Fruit fly (Drosophila melanogaster): ENCODE data around the gene CG10602.

CG10602 gene

DNA sequence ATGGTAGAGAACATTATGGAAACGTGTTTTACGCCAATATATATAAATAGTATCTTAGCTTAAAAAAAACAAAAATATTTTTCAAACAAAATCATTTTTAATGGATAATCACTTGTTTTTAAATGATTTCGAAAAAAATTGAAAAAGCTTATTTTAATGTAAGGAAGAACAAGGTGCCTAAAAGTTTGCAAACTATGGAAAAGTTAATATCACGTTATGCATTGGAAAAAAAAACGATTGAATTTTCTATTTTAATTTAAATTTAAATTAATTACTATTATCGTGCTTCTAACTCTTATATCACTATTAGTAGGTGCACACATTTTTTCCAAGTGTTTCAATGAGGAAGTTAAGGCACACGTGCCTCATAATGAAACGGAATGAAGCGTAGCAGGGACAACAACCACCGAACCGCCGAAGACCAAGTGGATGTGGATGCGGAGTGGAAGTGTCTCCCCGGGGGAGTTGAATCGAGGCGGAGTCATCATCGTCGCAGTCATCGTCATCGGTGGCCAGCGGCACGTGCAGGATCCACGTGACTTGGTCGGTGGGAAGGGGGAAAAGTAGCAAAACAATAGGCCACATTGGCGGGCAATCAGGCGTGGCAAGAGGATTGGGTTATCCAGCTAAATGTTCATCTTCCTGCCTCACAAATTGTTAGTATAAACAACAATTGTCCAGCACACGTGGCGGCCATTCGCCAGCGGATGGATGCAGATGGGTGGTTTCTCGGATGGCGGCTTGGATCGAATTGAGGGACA, 38.0 kb upstream of the CG10602 start:
- TF ChIP-seq CG12605 (GFP tag; IDR thresholded peaks at IDR 0.05) (no peak), CG4496 (GFP tag; IDR thresholded peaks at IDR 0.05) (no peak), CG8301 (tag; optimal IDR thresholded peaks at IDR 0.05) (no peak), CG8159 (tag; optimal IDR thresholded peaks at IDR 0.05) (no peak)

DNA sequence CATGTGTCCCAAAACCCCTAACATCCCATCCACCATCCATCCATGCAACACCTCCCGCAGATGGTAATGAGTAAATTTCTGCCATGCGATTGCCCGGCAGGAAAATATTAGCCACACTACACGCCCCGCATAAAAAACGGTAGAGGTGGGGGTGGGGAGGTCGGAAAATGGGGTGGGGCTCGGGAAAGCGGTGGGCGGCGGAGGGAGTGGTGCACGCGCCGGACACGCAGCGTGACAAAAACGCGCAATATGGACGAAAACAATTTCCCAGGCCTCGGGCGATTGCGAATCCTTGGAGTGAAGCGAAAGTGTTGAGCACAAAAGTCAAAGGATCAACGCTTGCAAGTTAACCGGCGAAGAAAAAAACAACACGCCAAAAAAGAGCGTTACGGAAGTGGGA, 37.3 kb upstream of the CG10602 start:
- TF ChIP-seq CG8301 (tag; optimal IDR thresholded peaks at IDR 0.05), result no peak
- no peak for TF ChIP-seq Pif1B (GFP tag; optimal IDR thresholded peaks at IDR 0.05)
- no peak for TF ChIP-seq CG15710 (tag; optimal IDR thresholded peaks at IDR 0.05)
- TF ChIP-seq CG4496 (GFP tag; IDR thresholded peaks at IDR 0.05), result no peak
- no peak for TF ChIP-seq Snoo (tag; optimal IDR thresholded peaks at IDR 0.05)
- TF ChIP-seq EcR (GFP tag; optimal IDR thresholded peaks at IDR 0.05), result no peak
- TF ChIP-seq CG8159 (tag; optimal IDR thresholded peaks at IDR 0.05), result no peak
- no peak for TF ChIP-seq CG9948 (tag; optimal IDR thresholded peaks at IDR 0.05)
- no peak for TF ChIP-seq gl (tag; optimal IDR thresholded peaks at IDR 0.05)
- TF ChIP-seq Pif1A (GFP tag; optimal IDR thresholded peaks at IDR 0.05), result no peak

DNA sequence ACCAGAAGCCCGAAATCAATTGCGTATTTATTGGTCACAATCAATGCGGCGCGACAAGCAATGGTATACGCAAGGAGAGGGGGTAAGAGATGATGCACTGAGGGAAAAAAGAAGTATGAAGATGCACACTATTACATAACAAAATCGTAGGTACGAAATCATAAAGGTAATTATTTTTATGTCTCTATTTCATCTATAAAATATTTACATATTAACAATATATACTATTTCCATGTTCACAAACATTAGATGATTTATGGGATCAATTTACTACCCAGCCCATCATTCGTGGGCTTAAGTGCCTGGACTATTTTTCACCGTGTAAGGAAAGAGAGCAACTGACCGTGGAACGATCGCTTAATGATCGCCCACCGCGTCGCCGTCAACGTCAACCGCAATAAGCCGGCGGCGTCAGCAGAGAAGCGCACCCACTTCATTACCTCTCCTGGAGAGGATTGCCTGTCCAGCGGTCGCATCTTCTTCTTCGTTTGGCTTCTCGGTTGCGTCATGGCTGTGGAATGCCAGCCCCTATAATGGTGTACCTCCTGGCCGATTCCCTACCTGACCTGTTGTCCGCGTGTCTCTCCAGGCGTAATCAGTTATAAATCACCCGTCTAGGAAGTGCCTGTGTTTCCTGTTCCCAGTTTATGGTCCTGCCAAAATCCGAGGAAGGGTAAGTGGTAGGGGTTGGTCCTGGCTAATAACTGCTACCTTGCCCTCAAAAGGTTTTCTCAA, 36.1 kb upstream of the CG10602 start:
- TF ChIP-seq Pif1B (GFP tag; optimal IDR thresholded peaks at IDR 0.05) (no peak), CG12605 (GFP tag; IDR thresholded peaks at IDR 0.05) (no peak), CG8159 (tag; optimal IDR thresholded peaks at IDR 0.05) (peak; percentile 57), CG15710 (tag; optimal IDR thresholded peaks at IDR 0.05) (peak; percentile 28), Snoo (tag; optimal IDR thresholded peaks at IDR 0.05) (peak; percentile 45), Ets98B (GFP tag; IDR thresholded peaks at IDR 0.05) (no peak), CG32121 (GFP tag; IDR thresholded peaks at IDR 0.05) (no peak), CG9948 (tag; optimal IDR thresholded peaks at IDR 0.05) (peak; percentile 33), CG17806 (tag; optimal IDR thresholded peaks at IDR 0.05) (peak; percentile 14), CG14655 (GFP tag; optimal IDR thresholded peaks at IDR 0.05) (peak; percentile 7)

DNA sequence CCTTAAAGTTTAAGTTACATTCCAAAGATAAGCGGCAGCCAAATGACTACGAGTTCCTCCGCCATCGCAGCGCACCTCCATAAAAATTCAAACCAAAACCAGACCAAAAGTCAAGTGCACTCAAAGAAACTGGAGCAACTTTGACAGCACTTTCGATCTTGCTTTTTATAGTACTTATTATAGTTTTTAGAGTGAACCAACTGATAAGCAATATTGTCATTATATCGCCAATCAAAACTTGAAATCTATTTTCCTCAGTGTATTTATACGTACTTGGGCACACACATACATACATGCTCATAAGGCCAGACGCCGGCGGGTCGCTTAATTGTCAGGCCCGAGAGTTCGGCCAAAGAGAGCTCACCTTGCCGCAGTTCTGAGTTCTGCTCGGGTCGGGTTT, 31.0 kb upstream of the CG10602 start:
- TF ChIP-seq CG8159 (tag; optimal IDR thresholded peaks at IDR 0.05) (peak; percentile 80), CG15710 (tag; optimal IDR thresholded peaks at IDR 0.05) (peak; percentile 81), CG12605 (GFP tag; IDR thresholded peaks at IDR 0.05) (no peak), CG17806 (tag; optimal IDR thresholded peaks at IDR 0.05) (peak; percentile 67), CG13204 (GFP tag; optimal IDR thresholded peaks at IDR 0.05) (peak; percentile 46), Pif1A (GFP tag; optimal IDR thresholded peaks at IDR 0.05) (peak; percentile 64), rn (GFP tag; IDR thresholded peaks at IDR 0.05) (peak; percentile 8; the same call in 1 of the 2 replicates), D1 (tag; optimal IDR thresholded peaks at IDR 0.05) (peak; percentile 7), CG32121 (GFP tag; IDR thresholded peaks at IDR 0.05) (0 out of 2 replicates have a peak, but pooled peaks have one; percentile 21), CG9948 (tag; optimal IDR thresholded peaks at IDR 0.05) (peak; percentile 66), CG10348 (GFP tag; IDR thresholded peaks at IDR 0.05) (no peak), CG14655 (GFP tag; optimal IDR thresholded peaks at IDR 0.05) (peak; percentile 38), Snoo (tag; optimal IDR thresholded peaks at IDR 0.05) (peak; percentile 69), Pif1B (GFP tag; optimal IDR thresholded peaks at IDR 0.05) (peak; percentile 59), fd96Ca (GFP tag; IDR thresholded peaks at IDR 0.05) (no peak), EcR (GFP tag; optimal IDR thresholded peaks at IDR 0.05) (no peak), Ets98B (GFP tag; IDR thresholded peaks at IDR 0.05) (no peak), CG8301 (tag; optimal IDR thresholded peaks at IDR 0.05) (peak; percentile 7), CG34367 (tag; optimal IDR thresholded peaks at IDR 0.05) (peak; percentile 72), gl (tag; optimal IDR thresholded peaks at IDR 0.05) (peak; percentile 36)

DNA sequence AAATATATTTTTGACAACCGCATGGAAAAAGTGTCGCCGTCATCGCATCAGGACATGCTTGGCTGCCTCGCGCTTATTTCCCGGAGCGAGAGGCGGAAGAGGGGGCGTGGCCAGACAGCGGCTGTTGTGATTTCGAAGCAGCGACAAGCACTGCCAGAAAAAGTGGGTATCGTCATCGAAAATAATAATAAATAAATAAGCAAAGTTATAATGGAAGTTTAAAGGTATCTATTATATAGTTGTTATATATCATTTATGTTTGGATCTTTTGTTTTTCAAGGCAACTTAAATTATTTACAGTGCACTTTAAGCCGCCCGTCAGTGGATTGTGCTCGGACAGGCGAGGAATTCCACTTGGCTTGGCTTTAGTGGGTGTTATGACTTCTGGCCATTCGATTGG, 30.3 kb upstream of the CG10602 start:
- TF ChIP-seq CG4496 (GFP tag; IDR thresholded peaks at IDR 0.05), result no peak
- TF ChIP-seq CG32121 (GFP tag; IDR thresholded peaks at IDR 0.05), result no peak
- peak; percentile 28 for TF ChIP-seq CG15710 (tag; optimal IDR thresholded peaks at IDR 0.05)
- TF ChIP-seq CG8159 (tag; optimal IDR thresholded peaks at IDR 0.05), result peak; percentile 29
- peak; percentile 1 for TF ChIP-seq CG17806 (tag; optimal IDR thresholded peaks at IDR 0.05)
- peak; percentile 15 for TF ChIP-seq CG9948 (tag; optimal IDR thresholded peaks at IDR 0.05)

DNA sequence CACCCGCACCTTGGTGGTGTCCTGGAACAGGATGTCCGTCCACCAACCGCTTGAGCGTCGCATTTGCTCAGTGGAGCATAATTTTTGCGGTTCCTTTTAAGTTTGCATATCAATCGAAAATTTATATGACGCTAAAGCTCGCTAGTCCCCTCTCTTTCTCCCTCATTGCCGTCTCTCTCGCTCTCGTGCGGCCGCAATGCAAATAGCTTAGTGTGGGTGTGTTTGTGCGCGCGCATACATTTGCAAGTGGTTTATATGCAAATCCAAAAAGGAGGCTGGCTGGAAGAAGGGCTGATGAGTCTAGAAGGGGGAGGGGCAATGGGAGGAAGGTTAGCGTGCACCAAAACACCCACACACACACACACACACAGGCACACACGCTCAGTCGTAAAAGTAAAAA, 27.9 kb upstream of the CG10602 start:
- TF ChIP-seq CG8159 (tag; optimal IDR thresholded peaks at IDR 0.05) (no peak), CG14655 (GFP tag; optimal IDR thresholded peaks at IDR 0.05) (no peak), CG8301 (tag; optimal IDR thresholded peaks at IDR 0.05) (no peak), Snoo (tag; optimal IDR thresholded peaks at IDR 0.05) (no peak)

DNA sequence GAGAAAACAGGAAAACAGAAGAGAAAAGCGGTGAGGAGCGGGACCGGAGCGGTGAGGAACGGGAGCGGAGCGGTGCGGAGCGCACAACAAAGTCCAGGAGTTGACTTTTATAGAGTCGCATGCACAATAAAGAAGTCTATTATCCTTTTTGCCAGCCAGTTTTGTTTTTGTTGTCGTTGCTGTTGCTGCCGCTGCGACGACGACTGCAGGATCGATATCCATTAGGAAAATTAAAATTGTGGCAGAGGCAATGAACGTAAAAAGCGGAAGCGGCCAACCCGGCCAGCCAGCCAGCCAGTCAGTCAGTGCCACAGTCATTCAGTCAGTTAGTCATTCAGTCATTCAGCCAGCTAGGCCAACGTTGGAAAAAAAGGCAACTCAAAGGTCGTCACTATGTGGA, 25.7 kb upstream of the CG10602 start:
- TF ChIP-seq Pif1B (GFP tag; optimal IDR thresholded peaks at IDR 0.05) (no peak), fd96Ca (GFP tag; IDR thresholded peaks at IDR 0.05) (no peak), EcR (GFP tag; optimal IDR thresholded peaks at IDR 0.05) (no peak), CG8301 (tag; optimal IDR thresholded peaks at IDR 0.05) (no peak), CG14655 (GFP tag; optimal IDR thresholded peaks at IDR 0.05) (no peak), gl (tag; optimal IDR thresholded peaks at IDR 0.05) (no peak), CG9948 (tag; optimal IDR thresholded peaks at IDR 0.05) (no peak), CG32121 (GFP tag; IDR thresholded peaks at IDR 0.05) (no peak)

Data from whole organism, pupa.